Fruit fly (Drosophila melanogaster) whole organism: ENCODE results near the gene CG4957.

ENCODE experiments used
- CG8478 ChIP-seq: fragments of >200 bp; optimal IDR thresholded peaks from 2 replicates; lab custom pipeline; 2018; ENCODE audit warnings: inconsistent platforms
- Dll ChIP-seq: fragments of >200 bp; optimal IDR thresholded peaks from 2 replicates; lab custom pipeline; 2017
- EcR ChIP-seq, 2 experiments: fragments of >200 bp; optimal IDR thresholded peaks; 2 replicates each; lab custom pipeline; 2017; ENCODE audit warnings: missing biosample characterization in 2 of 2, missing genetic modification characterization in 2 of 2, missing genetic modification reagents in 2 of 2
- psq ChIP-seq: fragments of >200 bp; optimal IDR thresholded peaks from 2 replicates; lab custom pipeline; 2017

DNA sequence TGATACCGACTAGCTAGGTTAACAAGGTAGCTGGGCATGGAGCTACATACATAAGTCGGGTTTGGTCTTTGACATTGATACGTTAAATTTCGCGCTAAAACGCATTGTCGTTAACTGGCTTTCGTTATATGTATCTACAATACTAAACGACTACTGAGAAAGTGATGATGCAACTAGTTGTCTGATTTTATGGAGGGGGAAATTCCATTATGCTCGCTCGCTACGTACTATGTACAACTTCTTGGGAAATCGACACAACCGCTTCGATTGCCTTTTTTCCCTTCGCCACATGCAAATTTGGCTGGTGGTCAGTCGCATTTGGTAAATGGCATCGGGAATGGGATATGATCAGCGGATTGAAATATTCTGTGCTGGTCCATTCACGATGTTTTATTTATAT lies 48.7 kb upstream of the CG4957 start:
- TF ChIP-seq Dll (lab: Kevin White, UChicago) (no peak), CG8478 (lab: Kevin White, UChicago) (no peak), EcR (GFP tag; optimal IDR thresholded peaks at IDR 0.05; lab: Kevin White, UChicago) (no peak), psq (lab: Kevin White, UChicago) (no peak)
